Worm (Caenorhabditis elegans): ENCODE results near the gene R04A9.3.
A peak's percentile ranks its signal among the peaks of the same experiment; 100 is the strongest.

R04A9.3 gene

DNA sequence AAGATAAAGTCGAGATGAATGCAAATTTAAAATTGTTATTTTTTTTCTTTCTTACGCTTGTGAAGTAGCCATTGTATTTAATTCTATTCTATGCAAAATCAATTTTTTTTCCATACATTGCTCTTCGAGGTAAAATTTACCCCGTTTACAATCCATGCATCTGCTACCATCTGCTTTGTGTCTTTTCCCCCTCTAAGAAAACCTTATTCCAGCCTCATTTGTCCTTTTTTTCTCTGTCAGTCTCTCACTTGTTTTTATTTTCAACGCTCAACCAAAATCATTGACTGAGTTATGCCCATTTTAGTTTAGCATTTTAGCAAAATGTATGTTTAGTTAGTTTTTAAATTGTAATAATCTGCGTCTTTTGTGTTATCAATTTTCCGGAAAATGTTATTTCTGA is 10.5 kb downstream of the R04A9.3 start:
- TF ChIP-seq nhr-2 (tag; optimal IDR thresholded peaks at IDR 0.05) (peak; percentile 3), mls-2 (tag; optimal IDR thresholded peaks at IDR 0.05) (no peak), mep-1 (tag; optimal IDR thresholded peaks at IDR 0.05) (no peak)

- no peak for TF ChIP-seq elt-1 (tag; optimal IDR thresholded peaks at IDR 0.05; ENCODE audit: borderline replicate concordance, insufficient read depth)
- no peak for TF ChIP-seq lsy-2 (tag; optimal IDR thresholded peaks at IDR 0.05)
- TF ChIP-seq ceh-83 (GFP tag; optimal IDR thresholded peaks at IDR 0.05) = no peak
- TF ChIP-seq unc-39 (tag; optimal IDR thresholded peaks at IDR 0.05) = no peak
These were observed 19.9 kb downstream of the R04A9.3 start, which contains the start of gene C04E7.5 for ce11 chrX:360479-360878. Gene C04E7.5, plus strand, starts transcription at chrX:360779.

DNA sequence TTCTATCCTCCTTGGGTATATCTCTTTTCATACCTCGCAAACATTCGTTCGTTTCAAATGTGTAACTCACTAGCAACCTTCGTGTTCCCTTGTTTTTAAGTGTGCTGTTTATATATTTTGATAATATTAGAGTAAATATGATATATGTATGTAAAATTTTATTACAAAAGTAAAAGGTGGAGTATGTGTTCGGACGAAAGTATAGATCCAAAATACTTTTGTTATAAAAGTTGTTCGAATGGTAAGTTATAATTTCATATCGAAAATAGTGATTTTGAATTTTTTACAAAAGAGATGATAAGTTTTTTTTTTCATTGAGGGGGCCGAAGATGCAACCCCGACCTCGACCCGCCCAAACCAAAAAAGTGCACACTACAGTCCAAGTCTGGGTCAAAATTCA is 22.6 kb downstream of the R04A9.3 start, which contains the start of gene C04E7.1:
C04E7.1 (plus strand) TSS at position 301 of the 400 bp plus-strand sequence.
- TF ChIP-seq lin-13 (tag; optimal IDR thresholded peaks at IDR 0.05) (no peak), nhr-237 (tag; optimal IDR thresholded peaks at IDR 0.05) (no peak), sem-2 (GFP tag; optimal IDR thresholded peaks at IDR 0.05) (no peak), elt-3 (tag; optimal IDR thresholded peaks at IDR 0.05) (no peak), cnd-1 (tag; optimal IDR thresholded peaks at IDR 0.05) (no peak), bed-3 (GFP tag; optimal IDR thresholded peaks at IDR 0.05) (no peak), nhr-28 (tag; optimal IDR thresholded peaks at IDR 0.05) (no peak), flh-1 (GFP tag; optimal IDR thresholded peaks at IDR 0.05) (no peak)

ce11 chrX:353134-353669 is 27.2 kb downstream of the R04A9.3 start, which contains the start of gene sor-3:
Gene sor-3, plus strand, starts transcription at chrX:353619.
- peak; percentile 51 for TF ChIP-seq lsy-2 (tag; optimal IDR thresholded peaks at IDR 0.05)
- no peak for TF ChIP-seq nhr-12 (tag; optimal IDR thresholded peaks at IDR 0.05)
- TF ChIP-seq ztf-11 (tag; optimal IDR thresholded peaks at IDR 0.05) = no peak
- peak; percentile 96 for TF ChIP-seq sptf-1 (tag; optimal IDR thresholded peaks at IDR 0.05)
- peak; percentile 71 for TF ChIP-seq mab-5 (tag; optimal IDR thresholded peaks at IDR 0.05)
- peak; percentile 13 for TF ChIP-seq elt-1 (tag; optimal IDR thresholded peaks at IDR 0.05; ENCODE audit: borderline replicate concordance, insufficient read depth)
- peak; percentile 82 for TF ChIP-seq cnd-1 (tag; optimal IDR thresholded peaks at IDR 0.05)
- TF ChIP-seq nhr-2 (tag; optimal IDR thresholded peaks at IDR 0.05) = no peak
- TF ChIP-seq bed-3 (GFP tag; optimal IDR thresholded peaks at IDR 0.05) = peak; percentile 80
- TF ChIP-seq M03D4.4 (tag; optimal IDR thresholded peaks at IDR 0.05) = peak; percentile 88
- TF ChIP-seq sem-2 (GFP tag; optimal IDR thresholded peaks at IDR 0.05) = peak; percentile 66
- peak; percentile 51 for TF ChIP-seq hlh-1 (tag; optimal IDR thresholded peaks at IDR 0.05)
- TF ChIP-seq unc-39 (tag; optimal IDR thresholded peaks at IDR 0.05) = no peak
- peak; percentile 77 for TF ChIP-seq mep-1 (tag; optimal IDR thresholded peaks at IDR 0.05)
- peak; percentile 92 for TF ChIP-seq mls-2 (tag; optimal IDR thresholded peaks at IDR 0.05)
- peak; percentile 56 for TF ChIP-seq lin-13 (tag; optimal IDR thresholded peaks at IDR 0.05)
- peak; percentile 68 for TF ChIP-seq ceh-39 (tag; optimal IDR thresholded peaks at IDR 0.05)
- TF ChIP-seq nhr-76 (tag; optimal IDR thresholded peaks at IDR 0.05) = no peak
- peak; percentile 50 for TF ChIP-seq flh-1 (GFP tag; optimal IDR thresholded peaks at IDR 0.05)
- peak; percentile 66 for TF ChIP-seq ces-1 (GFP tag; optimal IDR thresholded peaks at IDR 0.05)
- TF ChIP-seq zip-8 (tag; optimal IDR thresholded peaks at IDR 0.05) = no peak
- TF ChIP-seq ceh-83 (GFP tag; optimal IDR thresholded peaks at IDR 0.05) = peak; percentile 89
- peak; percentile 71 for TF ChIP-seq ham-2 (GFP tag; optimal IDR thresholded peaks at IDR 0.05)
- TF ChIP-seq elt-3 (tag; optimal IDR thresholded peaks at IDR 0.05) = no peak
- no peak for TF ChIP-seq snpc-4 (tag; optimal IDR thresholded peaks at IDR 0.05)
- TF ChIP-seq blmp-1 (tag; optimal IDR thresholded peaks at IDR 0.05) = no peak
- peak; percentile 53 for TF ChIP-seq pha-4 (tag; optimal IDR thresholded peaks at IDR 0.05)
- peak; percentile 97 for TF ChIP-seq unc-120 (tag; optimal IDR thresholded peaks at IDR 0.05; ENCODE audit: poor library complexity, severe bottlenecking)
- TF ChIP-seq nhr-237 (tag; optimal IDR thresholded peaks at IDR 0.05) = peak; percentile 92
- peak; percentile 88 for TF ChIP-seq lin-32 (GFP tag; optimal IDR thresholded peaks at IDR 0.05)
- TF ChIP-seq tbx-8 (GFP tag; optimal IDR thresholded peaks at IDR 0.05) = peak; percentile 74
- peak; percentile 62 for TF ChIP-seq nhr-28 (tag; optimal IDR thresholded peaks at IDR 0.05)
- TF ChIP-seq ceh-43 (GFP tag; optimal IDR thresholded peaks at IDR 0.05) = peak; percentile 86
- TF ChIP-seq unc-62 (GFP tag; optimal IDR thresholded peaks at IDR 0.05) = peak; percentile 6
- peak; percentile 88 for TF ChIP-seq drap-1 (GFP tag; optimal IDR thresholded peaks at IDR 0.05)

All from whole organism, mixed stage, embryonic.